Fruit fly (Drosophila melanogaster) whole organism, embryonic: ENCODE data around the gene CG14212.

Experiments
- ATbp ChIP-seq: fragments of 200-800 bp; sonication (Bioruptor generic); optimal IDR thresholded peaks from 2 replicates; lab custom pipeline; 2017; ENCODE audit warnings: missing biosample characterization, mild to moderate bottlenecking, missing genetic modification characterization, missing genetic modification reagents
- CG10543 ChIP-seq: fragments of 200-800 bp; sonication (Bioruptor generic); optimal IDR thresholded peaks from 3 replicates; lab custom pipeline; 2017; ENCODE audit warnings: missing biosample characterization, mild to moderate bottlenecking, missing genetic modification characterization, moderate library complexity
- CG12104 ChIP-seq: fragments of 200-800 bp; sonication (Bioruptor generic); optimal IDR thresholded peaks from 3 replicates; lab custom pipeline; 2016; ENCODE audit warnings: missing biosample characterization, missing genetic modification characterization
- CG12219 ChIP-seq: fragments of 200-800 bp; sonication (Bioruptor generic); optimal IDR thresholded peaks from 3 replicates; lab custom pipeline; 2018; ENCODE audit warnings: missing biosample characterization, mild to moderate bottlenecking, missing genetic modification characterization
- CG12236 ChIP-seq: fragments of 200-800 bp; sonication (Bioruptor generic); optimal IDR thresholded peaks from 2 replicates; lab custom pipeline; 2016; ENCODE audit warnings: missing biosample characterization, missing genetic modification characterization
- CG15011 ChIP-seq: fragments of 200-800 bp; sonication (Bioruptor generic); optimal IDR thresholded peaks from 3 replicates; lab custom pipeline; 2018; ENCODE audit warnings: missing biosample characterization, mild to moderate bottlenecking, missing genetic modification characterization
- CG15601 ChIP-seq: fragments of 200-800 bp; sonication (Bioruptor generic); optimal IDR thresholded peaks from 3 replicates; lab custom pipeline; 2019; ENCODE audit warnings: missing biosample characterization, mild to moderate bottlenecking, missing genetic modification characterization, moderate library complexity
- CG18262 ChIP-seq: fragments of 200-800 bp; optimal IDR thresholded peaks from 3 replicates; lab custom pipeline; 2019; ENCODE audit warnings: missing biosample characterization, mild to moderate bottlenecking, missing genetic modification characterization, moderate library complexity
- CG18619 ChIP-seq: fragments of 200-800 bp; sonication (Bioruptor generic); optimal IDR thresholded peaks from 3 replicates; lab custom pipeline; 2017; ENCODE audit warnings: missing biosample characterization, mild to moderate bottlenecking, missing genetic modification characterization
- CG31224 ChIP-seq: fragments of 200-800 bp; sonication (Bioruptor generic); IDR thresholded peaks from 2 replicates; pipeline ENCODE4 v1.3.6; 2022; ENCODE audit warnings: missing biosample characterization, missing genetic modification characterization
- CG3163 ChIP-seq: fragments of 200-800 bp; sonication (Bioruptor generic); optimal IDR thresholded peaks from 3 replicates; lab custom pipeline; 2016; ENCODE audit warnings: missing biosample characterization, missing genetic modification characterization
- CG4854 ChIP-seq: fragments of 200-800 bp; sonication (Bioruptor generic); optimal IDR thresholded peaks from 2 replicates; lab custom pipeline; 2016; ENCODE audit warnings: missing biosample characterization, missing genetic modification characterization, inconsistent platforms
- CG5245 ChIP-seq: fragments of 200-800 bp; sonication (Bioruptor generic); optimal IDR thresholded peaks from 3 replicates; lab custom pipeline; 2016; ENCODE audit warnings: missing biosample characterization, missing genetic modification characterization
- CG6854 ChIP-seq: fragments of 200-800 bp; sonication (Bioruptor generic); optimal IDR thresholded peaks from 3 replicates; lab custom pipeline; 2017; ENCODE audit warnings: missing biosample characterization, mild to moderate bottlenecking, missing genetic modification characterization
- CG7556 ChIP-seq: fragments of 200-800 bp; sonication (Bioruptor generic); optimal IDR thresholded peaks from 2 replicates; lab custom pipeline; 2017; ENCODE audit warnings: missing biosample characterization, mild to moderate bottlenecking, missing genetic modification characterization
- CG9797 ChIP-seq: fragments of 200-800 bp; sonication (Bioruptor generic); optimal IDR thresholded peaks from 3 replicates; lab custom pipeline; 2018; ENCODE audit warnings: missing biosample characterization, mild to moderate bottlenecking, missing genetic modification characterization
- D19A ChIP-seq: fragments of 200-800 bp; optimal IDR thresholded peaks from 3 replicates; lab custom pipeline; 2019; ENCODE audit warnings: missing biosample characterization, mild to moderate bottlenecking, missing genetic modification characterization, moderate library complexity
- D19B ChIP-seq: fragments of 200-800 bp; sonication (Bioruptor generic); optimal IDR thresholded peaks from 2 replicates; lab custom pipeline; 2017; ENCODE audit warnings: missing biosample characterization, mild to moderate bottlenecking, missing genetic modification characterization
- Dad ChIP-seq: fragments of 200-800 bp; sonication (Bioruptor generic); optimal IDR thresholded peaks from 3 replicates; lab custom pipeline; 2016; ENCODE audit warnings: missing biosample characterization, missing genetic modification characterization
- Fer2 ChIP-seq: fragments of 200-800 bp; sonication (Bioruptor generic); optimal IDR thresholded peaks from 2 replicates; lab custom pipeline; 2018; ENCODE audit warnings: missing biosample characterization, mild to moderate bottlenecking, missing genetic modification characterization, moderate library complexity
- Gug ChIP-seq: fragments of 200-800 bp; sonication (Bioruptor generic); IDR thresholded peaks from 4 replicates; pipeline ENCODE4 v1.3.6; 2022; ENCODE audit warnings: missing biosample characterization, missing genetic modification characterization
- HHEX ChIP-seq: fragments of 200-800 bp; sonication (Bioruptor generic); optimal IDR thresholded peaks from 3 replicates; lab custom pipeline; 2017; ENCODE audit warnings: missing biosample characterization, mild to moderate bottlenecking, missing genetic modification characterization, missing genetic modification reagents
- HLHmδ ChIP-seq: fragments of 200-800 bp; sonication (Bioruptor generic); optimal IDR thresholded peaks from 2 replicates; lab custom pipeline; 2018; ENCODE audit warnings: missing biosample characterization, mild to moderate bottlenecking, missing genetic modification characterization, moderate library complexity
- Rfx ChIP-seq: fragments of 200-800 bp; sonication (Bioruptor generic); IDR thresholded peaks from 2 replicates; pipeline ENCODE4 v1.3.6; 2022; ENCODE audit warnings: missing biosample characterization, missing genetic modification characterization
- ab ChIP-seq: fragments of 200-800 bp; sonication (Bioruptor generic); optimal IDR thresholded peaks from 2 replicates; lab custom pipeline; 2016; ENCODE audit warnings: missing biosample characterization, missing genetic modification characterization
- aop ChIP-seq: fragments of 200-800 bp; sonication (Bioruptor generic); IDR thresholded peaks from 2 replicates; pipeline ENCODE4 v1.3.6; 2022; ENCODE audit warnings: missing biosample characterization, missing genetic modification characterization
- ara ChIP-seq: fragments of 200-800 bp; sonication (Bioruptor generic); IDR thresholded peaks from 2 replicates; pipeline ENCODE4 v1.3.6; 2022; ENCODE audit warnings: missing biosample characterization, missing genetic modification characterization
- caup ChIP-seq: fragments of 200-800 bp; sonication (Bioruptor generic); optimal IDR thresholded peaks from 3 replicates; lab custom pipeline; 2017; ENCODE audit warnings: missing biosample characterization, mild to moderate bottlenecking, missing genetic modification characterization, moderate library complexity; ENCODE audit not compliant: severe bottlenecking
- cg ChIP-seq: fragments of 200-800 bp; sonication (Bioruptor generic); optimal IDR thresholded peaks from 3 replicates; lab custom pipeline; 2019; ENCODE audit warnings: missing biosample characterization, mild to moderate bottlenecking, missing genetic modification characterization, moderate library complexity
- crc ChIP-seq: fragments of 200-800 bp; sonication (Bioruptor generic); optimal IDR thresholded peaks from 2 replicates; lab custom pipeline; 2016; ENCODE audit warnings: missing biosample characterization, missing genetic modification characterization
- dm ChIP-seq: fragments of 200-800 bp; sonication (Bioruptor generic); optimal IDR thresholded peaks from 3 replicates; lab custom pipeline; 2016; ENCODE audit warnings: missing biosample characterization, missing genetic modification characterization
- emc ChIP-seq: fragments of 200-800 bp; sonication (Bioruptor generic); optimal IDR thresholded peaks from 2 replicates; lab custom pipeline; 2016; ENCODE audit warnings: missing biosample characterization, missing genetic modification characterization
- en ChIP-seq: fragments of 200-800 bp; sonication (Bioruptor generic); optimal IDR thresholded peaks from 2 replicates; lab custom pipeline; 2016; ENCODE audit warnings: missing biosample characterization, missing genetic modification characterization
- esg ChIP-seq: fragments of 200-800 bp; sonication (Bioruptor generic); conservative IDR thresholded peaks from 2 replicates; pipeline ENCODE4 v1.3.6; 2022; ENCODE audit warnings: missing biosample characterization, missing genetic modification characterization
- fu2 ChIP-seq: fragments of 200-800 bp; sonication (Bioruptor generic); optimal IDR thresholded peaks from 2 replicates; lab custom pipeline; 2016; ENCODE audit warnings: missing biosample characterization, missing genetic modification characterization
- grau ChIP-seq: fragments of 200-800 bp; optimal IDR thresholded peaks from 3 replicates; lab custom pipeline; 2019; ENCODE audit warnings: missing biosample characterization, mild to moderate bottlenecking, missing genetic modification characterization, moderate library complexity
- gsb-n ChIP-seq: fragments of 200-800 bp; sonication (Bioruptor generic); optimal IDR thresholded peaks from 3 replicates; lab custom pipeline; 2018; ENCODE audit warnings: missing biosample characterization, mild to moderate bottlenecking, missing genetic modification characterization
- kah ChIP-seq: fragments of 200-800 bp; sonication (Bioruptor generic); optimal IDR thresholded peaks from 2 replicates; lab custom pipeline; 2018; ENCODE audit warnings: missing biosample characterization, mild to moderate bottlenecking, missing genetic modification characterization
- kay ChIP-seq: fragments of 200-800 bp; sonication (Bioruptor generic); optimal IDR thresholded peaks from 2 replicates; lab custom pipeline; 2016; ENCODE audit warnings: missing biosample characterization, missing genetic modification characterization
- lmd ChIP-seq: fragments of 200-800 bp; sonication (Bioruptor generic); IDR thresholded peaks from 2 replicates; pipeline ENCODE4 v1.3.6; 2022; ENCODE audit warnings: missing biosample characterization, missing genetic modification characterization
- onecut ChIP-seq: fragments of 200-800 bp; sonication (Bioruptor generic); IDR thresholded peaks from 2 replicates; pipeline ENCODE4 v1.3.6; 2022; ENCODE audit warnings: missing biosample characterization, missing genetic modification characterization
- psq ChIP-seq: fragments of 200-800 bp; sonication (Bioruptor generic); optimal IDR thresholded peaks from 2 replicates; lab custom pipeline; 2017; ENCODE audit warnings: missing biosample characterization, missing genetic modification characterization
- pum ChIP-seq: fragments of 200-800 bp; sonication (Bioruptor generic); optimal IDR thresholded peaks from 2 replicates; lab custom pipeline; 2016; ENCODE audit warnings: missing biosample characterization, missing genetic modification characterization
- sim ChIP-seq: fragments of 200-800 bp; sonication (Bioruptor generic); IDR thresholded peaks from 2 replicates; pipeline ENCODE4 v1.3.6; 2022; ENCODE audit warnings: missing biosample characterization, missing genetic modification characterization
- sob ChIP-seq: fragments of 200-800 bp; sonication (Bioruptor generic); IDR thresholded peaks from 2 replicates; pipeline ENCODE4 v1.3.6; 2022; ENCODE audit warnings: missing biosample characterization, missing genetic modification characterization
- tgo ChIP-seq: fragments of 200-800 bp; sonication (Bioruptor generic); IDR thresholded peaks from 3 replicates; pipeline ENCODE4 v1.3.6; 2022; ENCODE audit warnings: missing biosample characterization, missing genetic modification characterization
- tll ChIP-seq, 2 experiments: fragments of 200-800 bp in 1 of 2; fragments of >200 bp in 1 of 2; sonication (Bioruptor generic) in 1 of 2; optimal IDR thresholded peaks; 2 replicates each; lab custom pipeline; 2017 to 2019; ENCODE audit warnings: missing biosample characterization in 2 of 2, missing genetic modification characterization in 2 of 2, mild to moderate bottlenecking in 1 of 2, moderate library complexity in 1 of 2
- vfl ChIP-seq: fragments of 200-800 bp; sonication (Bioruptor generic); optimal IDR thresholded peaks from 2 replicates; lab custom pipeline; 2016; ENCODE audit warnings: missing biosample characterization, missing genetic modification characterization
- zen ChIP-seq: fragments of 200-800 bp; sonication (Bioruptor generic); optimal IDR thresholded peaks from 3 replicates; lab custom pipeline; 2018; ENCODE audit warnings: missing biosample characterization, mild to moderate bottlenecking, missing genetic modification characterization, moderate library complexity
- zen2 ChIP-seq: fragments of 200-800 bp; sonication (Bioruptor generic); IDR thresholded peaks from 3 replicates; pipeline ENCODE4 v1.3.6; 2022; ENCODE audit warnings: missing biosample characterization, missing genetic modification characterization; ENCODE audit not compliant: partially characterized antibody

CG14212 gene

DNA sequence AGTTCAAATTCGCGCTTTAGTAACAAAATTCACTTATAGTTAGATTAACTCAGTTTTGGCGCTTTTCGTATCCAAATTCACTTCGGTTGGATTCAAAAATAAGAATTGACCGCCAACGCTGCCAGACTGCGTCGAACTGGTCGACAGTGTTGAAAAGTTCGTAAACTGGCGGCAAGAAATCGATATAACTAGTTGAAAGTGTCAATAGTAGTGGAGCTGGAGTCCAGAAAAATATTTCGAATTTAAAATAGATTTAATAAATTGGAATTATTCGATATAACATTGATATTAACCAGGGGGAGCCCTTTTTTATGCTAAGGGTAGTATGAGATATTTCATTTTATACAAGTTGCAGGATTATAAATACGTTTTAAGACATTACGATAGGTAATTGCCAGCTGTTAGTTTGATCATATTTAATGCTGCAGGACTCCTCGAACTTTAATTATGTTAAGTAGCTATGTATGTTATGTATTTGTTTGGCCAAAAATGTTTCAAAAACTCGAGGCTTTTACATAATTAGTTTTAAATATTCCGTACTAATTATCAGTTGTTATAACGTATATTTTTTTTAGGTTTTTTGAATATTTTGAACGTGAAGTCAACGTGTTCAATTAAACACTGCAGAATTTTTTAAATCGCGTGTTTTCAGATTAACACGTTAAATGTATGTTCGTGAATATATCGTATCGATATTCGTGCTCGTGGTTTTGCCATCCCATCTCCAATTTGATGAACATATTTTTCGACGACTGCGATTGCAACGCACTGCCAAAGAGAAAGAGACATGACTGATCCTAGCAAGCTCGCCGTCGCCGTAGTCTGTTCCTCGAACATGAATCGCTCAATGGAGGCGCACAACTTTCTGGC is 38.6 kb downstream of the CG14212 start, which contains the start of the genes CG14223 and Ssu72 (continued):
- TF ChIP-seq tgo (GFP tag; lab: Robert Waterston, UW): no peak
- no peak for TF ChIP-seq CG4854 (GFP tag; lab: Kevin White, UChicago)
- no peak for TF ChIP-seq sim (GFP tag; lab: Robert Waterston, UW)
- no peak for TF ChIP-seq Fer2 (tag; lab: Kevin White, UChicago)
- TF ChIP-seq CG18619 (GFP tag; lab: Kevin White, UChicago): no peak
- no peak for TF ChIP-seq emc (GFP tag; lab: Kevin White, UChicago)
- TF ChIP-seq CG9797 (GFP tag; lab: Kevin White, UChicago): no peak
- TF ChIP-seq en (GFP tag; lab: Kevin White, UChicago): no peak
- no peak for TF ChIP-seq ara (GFP tag; lab: Robert Waterston, UW)
- TF ChIP-seq lmd (GFP tag; lab: Robert Waterston, UW): no peak
- no peak for TF ChIP-seq CG12104
- TF ChIP-seq CG7556: no peak
- TF ChIP-seq cg (GFP tag; lab: Kevin White, UChicago): no peak
- no peak for TF ChIP-seq HLHmδ
- TF ChIP-seq HHEX (GFP tag; lab: Kevin White, UChicago): no peak
- TF ChIP-seq D19B (GFP tag; lab: Kevin White, UChicago): no peak
- TF ChIP-seq grau: no peak
- TF ChIP-seq D19A: no peak
- no peak for TF ChIP-seq kah (GFP tag; lab: Kevin White, UChicago)
- no peak for TF ChIP-seq crc (GFP tag; lab: Kevin White, UChicago)
- no peak for TF ChIP-seq caup (GFP tag; lab: Kevin White, UChicago)
- 0 out of 4 replicates have a peak, but pooled peaks have one; percentile 13 for TF ChIP-seq Gug (GFP tag; lab: Robert Waterston, UW)
- TF ChIP-seq ATbp (GFP tag; lab: Kevin White, UChicago): no peak
- peak; percentile 81 for TF ChIP-seq onecut (GFP tag; lab: Robert Waterston, UW)
- TF ChIP-seq dm (GFP tag; lab: Kevin White, UChicago): no peak
- TF ChIP-seq CG12236 (GFP tag; lab: Kevin White, UChicago): no peak
- no peak for TF ChIP-seq zen (tag; lab: Kevin White, UChicago)
- no peak for TF ChIP-seq esg (GFP tag; lab: Robert Waterston, UW)
- peak; percentile 91 for TF ChIP-seq zen2 (GFP tag; lab: Robert Waterston, UW)
- peak; percentile 8 for TF ChIP-seq CG18262 (tag; lab: Kevin White, UChicago)
- TF ChIP-seq kay (GFP tag; lab: Kevin White, UChicago): no peak
- no peak for TF ChIP-seq gsb-n (tag; lab: Kevin White, UChicago)
- no peak for TF ChIP-seq ab
- no peak for TF ChIP-seq aop
- no peak for TF ChIP-seq psq (GFP tag; lab: Kevin White, UChicago)
- TF ChIP-seq CG15601 (tag; lab: Kevin White, UChicago): no peak
- TF ChIP-seq pum (GFP tag; lab: Kevin White, UChicago): no peak
- no peak for TF ChIP-seq CG6854
- no peak for TF ChIP-seq Dad (GFP tag; lab: Kevin White, UChicago)
- TF ChIP-seq CG12219 (GFP tag; lab: Kevin White, UChicago): no peak
- no peak for TF ChIP-seq fu2
- TF ChIP-seq vfl (GFP tag; lab: Kevin White, UChicago): no peak
- no peak for TF ChIP-seq CG3163 (GFP tag; lab: Kevin White, UChicago)
- TF ChIP-seq Rfx (GFP tag; lab: Robert Waterston, UW): peak; percentile 16; the same call in 1 of the 2 replicates
- no peak for TF ChIP-seq CG31224
- no peak for TF ChIP-seq tll (GFP tag; optimal IDR thresholded peaks at IDR 0.05; lab: Kevin White, UChicago)
- no peak for TF ChIP-seq CG15011 (GFP tag; lab: Kevin White, UChicago)
- TF ChIP-seq CG5245 (GFP tag; lab: Kevin White, UChicago): no peak
- no peak for TF ChIP-seq CG10543
- no peak for TF ChIP-seq sob (GFP tag; lab: Robert Waterston, UW)
